Fruit fly (Drosophila melanogaster): ENCODE measurements around the gene CG31800.
A peak's percentile ranks its signal among the peaks of the same experiment; 100 is the strongest.

The CG31800 gene

dm6 chr2L:19002959-19003371, 31.4 kb downstream of the CG31800 start, which contains the start of gene CG31793:
Gene CG31793, plus strand, starts transcription at chr2L:19003367.
- TF ChIP-seq CG8159 (tag; optimal IDR thresholded peaks at IDR 0.05) (peak; percentile 98), fd96Ca (GFP tag; IDR thresholded peaks at IDR 0.05) (no peak), CG8301 (tag; optimal IDR thresholded peaks at IDR 0.05) (peak; percentile 61), CG13204 (GFP tag; optimal IDR thresholded peaks at IDR 0.05) (no peak), CG32121 (GFP tag; IDR thresholded peaks at IDR 0.05) (peak; percentile 63), CG34367 (tag; optimal IDR thresholded peaks at IDR 0.05) (peak; percentile 32), CG9948 (tag; optimal IDR thresholded peaks at IDR 0.05) (peak; percentile 43), CG14655 (GFP tag; optimal IDR thresholded peaks at IDR 0.05) (peak; percentile 67), Snoo (tag; optimal IDR thresholded peaks at IDR 0.05) (peak; percentile 9), gl (tag; optimal IDR thresholded peaks at IDR 0.05) (no peak), D1 (tag; optimal IDR thresholded peaks at IDR 0.05) (peak; percentile 84), CG15710 (tag; optimal IDR thresholded peaks at IDR 0.05) (no peak), CG10348 (GFP tag; IDR thresholded peaks at IDR 0.05) (no peak), CG4496 (GFP tag; IDR thresholded peaks at IDR 0.05) (peak; percentile 80), CG17806 (tag; optimal IDR thresholded peaks at IDR 0.05) (peak; percentile 64), EcR (GFP tag; optimal IDR thresholded peaks at IDR 0.05) (no peak), CG12605 (GFP tag; IDR thresholded peaks at IDR 0.05) (no peak; the same call in 1 of the 2 replicates), rn (GFP tag; IDR thresholded peaks at IDR 0.05) (0 out of 2 replicates have a peak, but pooled peaks have one; percentile 25), Pif1B (GFP tag; optimal IDR thresholded peaks at IDR 0.05) (peak; percentile 71), Ets98B (GFP tag; IDR thresholded peaks at IDR 0.05) (peak; percentile 60; the same call in 1 of the 2 replicates), Pif1A (GFP tag; optimal IDR thresholded peaks at IDR 0.05) (no peak)

- TF ChIP-seq CG13204 (GFP tag; optimal IDR thresholded peaks at IDR 0.05) (no peak), rn (GFP tag; IDR thresholded peaks at IDR 0.05) (no peak), CG14655 (GFP tag; optimal IDR thresholded peaks at IDR 0.05) (no peak), D1 (tag; optimal IDR thresholded peaks at IDR 0.05) (no peak), CG15710 (tag; optimal IDR thresholded peaks at IDR 0.05) (no peak), CG12605 (GFP tag; IDR thresholded peaks at IDR 0.05) (no peak), CG34367 (tag; optimal IDR thresholded peaks at IDR 0.05) (no peak), gl (tag; optimal IDR thresholded peaks at IDR 0.05) (no peak), CG8159 (tag; optimal IDR thresholded peaks at IDR 0.05) (no peak), CG9948 (tag; optimal IDR thresholded peaks at IDR 0.05) (no peak), Snoo (tag; optimal IDR thresholded peaks at IDR 0.05) (no peak), EcR (GFP tag; optimal IDR thresholded peaks at IDR 0.05) (no peak), CG8301 (tag; optimal IDR thresholded peaks at IDR 0.05) (no peak), fd96Ca (GFP tag; IDR thresholded peaks at IDR 0.05) (no peak), CG17806 (tag; optimal IDR thresholded peaks at IDR 0.05) (no peak)
Measured at dm6 chr2L:19002468-19002867, 31.9 kb downstream of the CG31800 start.

dm6 chr2L:18997148-18997547, 37.2 kb downstream of the CG31800 start, which contains the start of gene CG31792:
Gene CG31792, plus strand, starts transcription at chr2L:18997448.
- TF ChIP-seq CG10348 (GFP tag; IDR thresholded peaks at IDR 0.05): no peak
- TF ChIP-seq Pif1B (GFP tag; optimal IDR thresholded peaks at IDR 0.05): no peak
- no peak for TF ChIP-seq CG12605 (GFP tag; IDR thresholded peaks at IDR 0.05)

dm6 chr2L:18995660-18996417, 38.5 kb downstream of the CG31800 start, which contains the start of gene CG10650:
Gene CG10650, minus strand, starts transcription at chr2L:18995934.
- TF ChIP-seq fd96Ca (GFP tag; IDR thresholded peaks at IDR 0.05) (no peak), CG9948 (tag; optimal IDR thresholded peaks at IDR 0.05) (no peak), CG17806 (tag; optimal IDR thresholded peaks at IDR 0.05) (no peak), CG32121 (GFP tag; IDR thresholded peaks at IDR 0.05) (no peak), CG8159 (tag; optimal IDR thresholded peaks at IDR 0.05) (no peak), EcR (GFP tag; optimal IDR thresholded peaks at IDR 0.05) (peak; percentile 5), rn (GFP tag; IDR thresholded peaks at IDR 0.05) (no peak), CG8301 (tag; optimal IDR thresholded peaks at IDR 0.05) (no peak)

dm6 chr2L:18992196-18992595, 42.2 kb downstream of the CG31800 start, which contains the start of gene CG46465:
Gene CG46465, plus strand, starts transcription at chr2L:18992496.
- TF ChIP-seq D1 (tag; optimal IDR thresholded peaks at IDR 0.05) (no peak), Pif1A (GFP tag; optimal IDR thresholded peaks at IDR 0.05) (no peak), CG10348 (GFP tag; IDR thresholded peaks at IDR 0.05) (no peak), Pif1B (GFP tag; optimal IDR thresholded peaks at IDR 0.05) (no peak), CG8301 (tag; optimal IDR thresholded peaks at IDR 0.05) (no peak)

dm6 chr2L:18990720-18991119, 43.7 kb downstream of the CG31800 start, which contains the start of gene CG15169:
Gene CG15169, plus strand, starts transcription at chr2L:18991020.
- TF ChIP-seq CG8159 (tag; optimal IDR thresholded peaks at IDR 0.05) (no peak), EcR (GFP tag; optimal IDR thresholded peaks at IDR 0.05) (peak; percentile 17)

dm6 chr2L:18990133-18990532, 44.2 kb downstream of the CG31800 start, which contains the start of gene CG15170:
Gene CG15170, minus strand, starts transcription at chr2L:18990233.
- TF ChIP-seq CG15710 (tag; optimal IDR thresholded peaks at IDR 0.05) (no peak), rn (GFP tag; IDR thresholded peaks at IDR 0.05) (no peak), fd96Ca (GFP tag; IDR thresholded peaks at IDR 0.05) (no peak), Pif1A (GFP tag; optimal IDR thresholded peaks at IDR 0.05) (no peak), Snoo (tag; optimal IDR thresholded peaks at IDR 0.05) (no peak), Pif1B (GFP tag; optimal IDR thresholded peaks at IDR 0.05) (no peak), CG8159 (tag; optimal IDR thresholded peaks at IDR 0.05) (no peak), CG8301 (tag; optimal IDR thresholded peaks at IDR 0.05) (no peak), EcR (GFP tag; optimal IDR thresholded peaks at IDR 0.05) (no peak), CG4496 (GFP tag; IDR thresholded peaks at IDR 0.05) (no peak), CG13204 (GFP tag; optimal IDR thresholded peaks at IDR 0.05) (no peak)

All from whole organism, pupa.